Fruit fly (Drosophila melanogaster): Measurements from ENCODE around the gene CG5860.

Gene CG5860

DNA sequence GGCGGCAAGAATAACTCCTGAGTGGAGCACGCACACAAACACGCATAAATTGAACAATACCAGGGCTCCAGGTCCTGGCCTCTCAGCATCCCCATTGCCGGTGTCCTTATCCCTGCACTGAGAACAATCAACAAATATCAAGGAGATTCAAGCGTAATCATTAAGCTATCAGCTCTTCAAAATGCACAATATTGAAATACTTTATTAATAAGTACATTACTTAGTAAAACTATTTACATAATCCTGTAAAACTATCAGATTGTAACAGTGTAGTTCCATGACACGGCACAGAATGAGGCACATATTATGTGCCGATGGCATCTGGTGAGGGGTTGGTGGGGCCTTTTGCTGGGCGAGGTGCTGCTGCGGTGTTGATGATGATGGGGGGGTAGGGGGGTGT, 38.3 kb upstream of the CG5860 start (continued):
- no peak for TF ChIP-seq lov (optimal IDR thresholded peaks at IDR 0.05)
- TF ChIP-seq lov (GFP tag; IDR thresholded peaks at IDR 0.05): no peak
- no peak for TF ChIP-seq inv (GFP tag; IDR thresholded peaks at IDR 0.05; ENCODE audit: partially characterized antibody)
- no peak for TF ChIP-seq CG2202 (tag; optimal IDR thresholded peaks at IDR 0.05)
- TF ChIP-seq CG3995 (GFP tag; optimal IDR thresholded peaks at IDR 0.05): no peak
- no peak for TF ChIP-seq ERR (GFP tag; optimal IDR thresholded peaks at IDR 0.05)
- TF ChIP-seq Bdp1 (GFP tag; optimal IDR thresholded peaks at IDR 0.05): no peak
- TF ChIP-seq hb (GFP tag; IDR thresholded peaks at IDR 0.05; ENCODE audit: partially characterized antibody): no peak
- TF ChIP-seq Nf-YC (tag; optimal IDR thresholded peaks at IDR 0.05): no peak
- no peak for TF ChIP-seq CG3726 (GFP tag; IDR thresholded peaks at IDR 0.05)
- no peak for TF ChIP-seq Kr (GFP tag; optimal IDR thresholded peaks at IDR 0.05)
- TF ChIP-seq CG15479 (GFP tag; optimal IDR thresholded peaks at IDR 0.05): no peak
- no peak for TF ChIP-seq HLH4C (GFP tag; IDR thresholded peaks at IDR 0.05; ENCODE audit: partially characterized antibody)
- TF ChIP-seq PHDP (tag; optimal IDR thresholded peaks at IDR 0.05): no peak
- TF ChIP-seq usp (GFP tag; optimal IDR thresholded peaks at IDR 0.05): no peak
- no peak for TF ChIP-seq CG17568 (GFP tag; optimal IDR thresholded peaks at IDR 0.05)
- no peak for TF ChIP-seq Optix (GFP tag; IDR thresholded peaks at IDR 0.05)
- no peak for TF ChIP-seq corto (GFP tag; optimal IDR thresholded peaks at IDR 0.05)
- TF ChIP-seq CG1602 (GFP tag; optimal IDR thresholded peaks at IDR 0.05): no peak
- no peak for TF ChIP-seq NfI (GFP tag; optimal IDR thresholded peaks at IDR 0.05)
- TF ChIP-seq B-H1 (GFP tag; IDR thresholded peaks at IDR 0.05): no peak
- TF ChIP-seq CG8290 (GFP tag; optimal IDR thresholded peaks at IDR 0.05): no peak
- peak in 1 of 2 experiments; percentile 64 for TF ChIP-seq CG8290 (tag; optimal IDR thresholded peaks at IDR 0.05)
- no peak for TF ChIP-seq CG11398 (GFP tag; optimal IDR thresholded peaks at IDR 0.05)
- no peak for TF ChIP-seq CG11696 (GFP tag; IDR thresholded peaks at IDR 0.05)
- no peak for TF ChIP-seq cas (GFP tag; IDR thresholded peaks at IDR 0.05)
- peak; percentile 13; the same call in 1 of the 2 replicates for TF ChIP-seq Awh (GFP tag; IDR thresholded peaks at IDR 0.05)
- TF ChIP-seq CG1832 (GFP tag; optimal IDR thresholded peaks at IDR 0.05): no peak
- no peak for TF ChIP-seq CG10543 (GFP tag; optimal IDR thresholded peaks at IDR 0.05)
- TF ChIP-seq HHEX (GFP tag; optimal IDR thresholded peaks at IDR 0.05): peak; percentile 15
- TF ChIP-seq Aef1 (GFP tag; IDR thresholded peaks at IDR 0.05): 0 out of 3 replicates have a peak, but pooled peaks have one; percentile 34
- TF ChIP-seq twi (tag; optimal IDR thresholded peaks at IDR 0.05): no peak
- no peak for TF ChIP-seq crp (GFP tag; optimal IDR thresholded peaks at IDR 0.05)
- peak; percentile 8 for TF ChIP-seq fd96Cb (tag; optimal IDR thresholded peaks at IDR 0.05)
- no peak for TF ChIP-seq klu (GFP tag; IDR thresholded peaks at IDR 0.05)
- peak; percentile 82 for TF ChIP-seq Med (GFP tag)
- no peak for TF ChIP-seq CG13123 (GFP tag; optimal IDR thresholded peaks at IDR 0.05)
- peak; percentile 44 for TF ChIP-seq gem (tag; optimal IDR thresholded peaks at IDR 0.05)
- no peak for TF ChIP-seq shn (GFP tag; optimal IDR thresholded peaks at IDR 0.05)
- TF ChIP-seq GATAe (GFP tag; conservative IDR thresholded peaks at IDR 0.05): no peak
- no peak for TF ChIP-seq Hmx (GFP tag; optimal IDR thresholded peaks at IDR 0.05)
- no peak; the same call in 1 of the 3 replicates for TF ChIP-seq tgo (GFP tag; IDR thresholded peaks at IDR 0.05)
- TF ChIP-seq CG8478 (optimal IDR thresholded peaks at IDR 0.05): no peak
- TF ChIP-seq bowl (GFP tag; IDR thresholded peaks at IDR 0.05): no peak
- TF ChIP-seq otp (GFP tag; IDR thresholded peaks at IDR 0.05): 0 out of 3 replicates have a peak, but pooled peaks have one; percentile 11
- no peak for TF ChIP-seq dimm (GFP tag; IDR thresholded peaks at IDR 0.05)
- 0 out of 2 replicates have a peak, but pooled peaks have one; percentile 21 for TF ChIP-seq CG11247 (GFP tag; IDR thresholded peaks at IDR 0.05)
- TF ChIP-seq dm (GFP tag; optimal IDR thresholded peaks at IDR 0.05): no peak
- TF ChIP-seq CG12104 (GFP tag; optimal IDR thresholded peaks at IDR 0.05): no peak
- TF ChIP-seq CG10959 (GFP tag; IDR thresholded peaks at IDR 0.05): no peak
- TF ChIP-seq Dip2 (GFP tag; IDR thresholded peaks at IDR 0.05): no peak
- peak; percentile 1 for TF ChIP-seq CG6813 (GFP tag; optimal IDR thresholded peaks at IDR 0.05)
- no peak for TF ChIP-seq Lpt (GFP tag; optimal IDR thresholded peaks at IDR 0.05)

Data from whole organism, embryonic.